Worm (Caenorhabditis elegans) whole organism, mixed stage, embryonic: ENCODE measurements around the gene nsph-4.3.
A peak's percentile ranks its signal among the peaks of the same experiment; 100 is the strongest.

Source experiments
- M03D4.4 ChIP-seq: sonication (generic microtip); optimal IDR thresholded peaks from 2 replicates; lab custom pipeline; 2017; ENCODE audit warnings: mild to moderate bottlenecking, missing genetic modification characterization, missing compliant biosample characterization
- bed-3 ChIP-seq: fragments of 200-800 bp; sonication (Bioruptor generic); optimal IDR thresholded peaks from 3 replicates; lab custom pipeline; 2018; ENCODE audit warnings: mild to moderate bottlenecking, missing genetic modification characterization, moderate library complexity, missing compliant biosample characterization
- blmp-1 ChIP-seq: fragments of 150-350 bp; optimal IDR thresholded peaks from 2 replicates; lab custom pipeline; 2014; ENCODE audit warnings: missing biosample characterization, missing genetic modification characterization
- ceh-39 ChIP-seq: fragments of 150-350 bp; optimal IDR thresholded peaks from 2 replicates; lab custom pipeline; 2014; ENCODE audit warnings: missing biosample characterization, missing genetic modification characterization
- ceh-43 ChIP-seq: fragments of 200-800 bp; sonication (Bioruptor generic); optimal IDR thresholded peaks from 2 replicates; lab custom pipeline; 2018; ENCODE audit warnings: mild to moderate bottlenecking, missing genetic modification characterization, moderate library complexity, missing compliant biosample characterization
- ceh-83 ChIP-seq: fragments of 200-800 bp; sonication (Bioruptor generic); optimal IDR thresholded peaks from 2 replicates; lab custom pipeline; 2018; ENCODE audit warnings: mild to moderate bottlenecking, missing genetic modification characterization, missing compliant biosample characterization
- ces-1 ChIP-seq: fragments of 150-350 bp; optimal IDR thresholded peaks from 2 replicates; lab custom pipeline; 2014; ENCODE audit warnings: missing biosample characterization, missing genetic modification reagents, missing genetic modification characterization
- cnd-1 ChIP-seq: fragments of 200-800 bp; sonication (Bioruptor generic); optimal IDR thresholded peaks from 2 replicates; lab custom pipeline; 2018; ENCODE audit warnings: mild to moderate bottlenecking, missing genetic modification characterization, missing compliant biosample characterization
- drap-1 ChIP-seq: fragments of 200-800 bp; sonication (Bioruptor generic); optimal IDR thresholded peaks from 3 replicates; lab custom pipeline; 2018; ENCODE audit warnings: mild to moderate bottlenecking, missing genetic modification characterization, missing compliant biosample characterization
- elt-1 ChIP-seq: sonication (generic microtip); optimal IDR thresholded peaks from 2 replicates; lab custom pipeline; 2017; ENCODE audit warnings: missing genetic modification characterization, mild to moderate bottlenecking, missing compliant biosample characterization, antibody characterized with exemption, moderate library complexity, borderline replicate concordance; ENCODE audit not compliant: insufficient read depth
- elt-3 ChIP-seq: fragments of 150-350 bp; optimal IDR thresholded peaks from 2 replicates; lab custom pipeline; 2014; ENCODE audit warnings: missing biosample characterization, missing genetic modification characterization
- flh-1 ChIP-seq: fragments of 200-800 bp; sonication (Bioruptor generic); optimal IDR thresholded peaks from 2 replicates; lab custom pipeline; 2018; ENCODE audit warnings: mild to moderate bottlenecking, missing genetic modification characterization, moderate library complexity, missing compliant biosample characterization
- ham-2 ChIP-seq: fragments of 200-800 bp; sonication (Bioruptor generic); optimal IDR thresholded peaks from 2 replicates; lab custom pipeline; 2018; ENCODE audit warnings: mild to moderate bottlenecking, missing genetic modification characterization, missing compliant biosample characterization
- hlh-1 ChIP-seq: fragments of 150-350 bp; optimal IDR thresholded peaks from 2 replicates; lab custom pipeline; 2014; ENCODE audit warnings: missing biosample characterization, missing genetic modification reagents, missing genetic modification characterization
- lin-13 ChIP-seq: fragments of 150-350 bp; optimal IDR thresholded peaks from 2 replicates; lab custom pipeline; 2014; ENCODE audit warnings: missing biosample characterization, missing genetic modification characterization
- lin-32 ChIP-seq: fragments of 200-800 bp; sonication (Bioruptor generic); optimal IDR thresholded peaks from 2 replicates; lab custom pipeline; 2018; ENCODE audit warnings: mild to moderate bottlenecking, missing genetic modification characterization, missing compliant biosample characterization
- lsy-2 ChIP-seq: fragments of 150-350 bp; optimal IDR thresholded peaks from 2 replicates; lab custom pipeline; 2014; ENCODE audit warnings: missing biosample characterization, missing genetic modification characterization
- mab-5 ChIP-seq: fragments of 150-350 bp; optimal IDR thresholded peaks from 2 replicates; lab custom pipeline; 2014; ENCODE audit warnings: missing biosample characterization, missing genetic modification characterization
- mep-1 ChIP-seq: fragments of 150-350 bp; optimal IDR thresholded peaks from 2 replicates; lab custom pipeline; 2017; ENCODE audit warnings: missing biosample characterization, missing genetic modification reagents, missing genetic modification characterization, inconsistent platforms
- mls-2 ChIP-seq: sonication (generic microtip); optimal IDR thresholded peaks from 2 replicates; lab custom pipeline; 2016; ENCODE audit warnings: mild to moderate bottlenecking, missing genetic modification characterization, moderate library complexity, missing compliant biosample characterization
- nhr-12 ChIP-seq: fragments of 150-350 bp; optimal IDR thresholded peaks from 2 replicates; lab custom pipeline; 2014; ENCODE audit warnings: missing biosample characterization, missing genetic modification characterization
- nhr-2 ChIP-seq: fragments of 150-350 bp; optimal IDR thresholded peaks from 2 replicates; lab custom pipeline; 2014; ENCODE audit warnings: missing biosample characterization, missing genetic modification characterization
- nhr-237 ChIP-seq: fragments of 150-350 bp; optimal IDR thresholded peaks from 2 replicates; lab custom pipeline; 2014; ENCODE audit warnings: missing biosample characterization, missing genetic modification characterization
- nhr-28 ChIP-seq: fragments of 150-350 bp; optimal IDR thresholded peaks from 2 replicates; lab custom pipeline; 2014; ENCODE audit warnings: missing biosample characterization, missing genetic modification characterization
- nhr-76 ChIP-seq: sonication (generic microtip); optimal IDR thresholded peaks from 2 replicates; lab custom pipeline; 2017; ENCODE audit warnings: missing biosample characterization, missing genetic modification characterization
- pha-4 ChIP-seq: fragments of 150-350 bp; optimal IDR thresholded peaks from 2 replicates; lab custom pipeline; 2018; ENCODE audit warnings: missing biosample characterization, missing genetic modification reagents, missing genetic modification characterization
- sem-2 ChIP-seq: fragments of 200-800 bp; sonication (Bioruptor generic); optimal IDR thresholded peaks from 2 replicates; lab custom pipeline; 2018; ENCODE audit warnings: mild to moderate bottlenecking, missing genetic modification characterization, missing compliant biosample characterization
- snpc-4 ChIP-seq: fragments of 150-350 bp; optimal IDR thresholded peaks from 2 replicates; lab custom pipeline; 2014; ENCODE audit warnings: missing biosample characterization, missing genetic modification characterization
- sptf-1 ChIP-seq: sonication (generic microtip); optimal IDR thresholded peaks from 2 replicates; lab custom pipeline; 2017; ENCODE audit warnings: mild to moderate bottlenecking, missing genetic modification characterization, moderate library complexity, missing compliant biosample characterization
- tbx-8 ChIP-seq: fragments of 200-800 bp; sonication (Bioruptor generic); optimal IDR thresholded peaks from 2 replicates; lab custom pipeline; 2018; ENCODE audit warnings: mild to moderate bottlenecking, missing genetic modification characterization, moderate library complexity, missing compliant biosample characterization
- unc-120 ChIP-seq: sonication (generic microtip); optimal IDR thresholded peaks from 2 replicates; lab custom pipeline; 2017; ENCODE audit warnings: missing genetic modification characterization, missing compliant biosample characterization; ENCODE audit not compliant: poor library complexity, severe bottlenecking
- unc-39 ChIP-seq: fragments of 150-350 bp; optimal IDR thresholded peaks from 2 replicates; lab custom pipeline; 2014; ENCODE audit warnings: missing biosample characterization, missing genetic modification characterization
- unc-62 ChIP-seq: fragments of 150-350 bp; optimal IDR thresholded peaks from 2 replicates; lab custom pipeline; 2014; ENCODE audit warnings: missing biosample characterization, missing genetic modification reagents, missing genetic modification characterization
- zip-8 ChIP-seq: fragments of 150-350 bp; optimal IDR thresholded peaks from 2 replicates; lab custom pipeline; 2014; ENCODE audit warnings: missing biosample characterization, missing genetic modification characterization
- ztf-11 ChIP-seq: fragments of 150-350 bp; optimal IDR thresholded peaks from 2 replicates; lab custom pipeline; 2014; ENCODE audit warnings: missing biosample characterization, missing genetic modification characterization

nsph-4.3 gene

ce11 chrIII:7570083-7570695 lies 38.9 kb downstream of the nsph-4.3 start, which contains the start of gene R13A5.7:
Gene R13A5.7 (minus strand): TSS chrIII:7570133.
- no peak for TF ChIP-seq mab-5 (tag; lab: Kevin White, UChicago)
- peak; percentile 75 for TF ChIP-seq drap-1 (GFP tag; lab: Kevin White, UChicago)
- TF ChIP-seq ceh-39 (tag; lab: Kevin White, UChicago), result peak; percentile 19
- TF ChIP-seq cnd-1, result peak; percentile 3
- no peak for TF ChIP-seq zip-8 (tag; lab: Kevin White, UChicago)
- peak; percentile 67 for TF ChIP-seq sptf-1 (tag; lab: Kevin White, UChicago)
- TF ChIP-seq sem-2 (GFP tag; lab: Kevin White, UChicago), result no peak
- peak; percentile 81 for TF ChIP-seq ham-2
- no peak for TF ChIP-seq nhr-76 (tag; lab: Kevin White, UChicago)
- no peak for TF ChIP-seq unc-39 (tag; lab: Kevin White, UChicago)
- no peak for TF ChIP-seq M03D4.4 (tag; lab: Kevin White, UChicago)
- no peak for TF ChIP-seq lin-32 (GFP tag; lab: Kevin White, UChicago)
- TF ChIP-seq ceh-43 (GFP tag; lab: Kevin White, UChicago), result no peak
- no peak for TF ChIP-seq ztf-11 (tag; lab: Kevin White, UChicago)
- TF ChIP-seq unc-62 (GFP tag; lab: Kevin White, UChicago), result peak; percentile 84
- no peak for TF ChIP-seq bed-3
- peak; percentile 17 for TF ChIP-seq tbx-8
- no peak for TF ChIP-seq nhr-12 (tag; lab: Kevin White, UChicago)
- peak; percentile 13 for TF ChIP-seq pha-4 (tag; lab: Kevin White, UChicago)
- TF ChIP-seq ceh-83, result no peak
- TF ChIP-seq elt-3 (tag; lab: Kevin White, UChicago), result no peak
- no peak for TF ChIP-seq snpc-4 (tag; lab: Kevin White, UChicago)
- TF ChIP-seq blmp-1 (tag; lab: Kevin White, UChicago), result no peak
- TF ChIP-seq lsy-2 (tag; lab: Kevin White, UChicago), result no peak
- TF ChIP-seq lin-13 (tag; lab: Kevin White, UChicago), result no peak
- TF ChIP-seq nhr-237 (tag; lab: Kevin White, UChicago), result peak; percentile 2
- TF ChIP-seq mep-1 (tag; lab: Kevin White, UChicago), result peak; percentile 37
- peak; percentile 76 for TF ChIP-seq ces-1 (GFP tag; lab: Kevin White, UChicago)
- peak; percentile 46 for TF ChIP-seq nhr-2 (tag; lab: Kevin White, UChicago)
- no peak for TF ChIP-seq elt-1 (tag; lab: Kevin White, UChicago)
- no peak for TF ChIP-seq flh-1 (GFP tag; lab: Kevin White, UChicago)
- no peak for TF ChIP-seq nhr-28 (tag; lab: Kevin White, UChicago)
- peak; percentile 92 for TF ChIP-seq unc-120 (tag; lab: Kevin White, UChicago)
- peak; percentile 62 for TF ChIP-seq mls-2 (tag; lab: Kevin White, UChicago)
- peak; percentile 27 for TF ChIP-seq hlh-1

- TF ChIP-seq blmp-1 (tag; lab: Kevin White, UChicago) (no peak), elt-3 (tag; lab: Kevin White, UChicago) (no peak), ces-1 (GFP tag; lab: Kevin White, UChicago) (no peak), unc-62 (GFP tag; lab: Kevin White, UChicago) (no peak)
Measured at ce11 chrIII:7566098-7566497, 43.0 kb downstream of the nsph-4.3 start, which contains the start of gene ttr-32. Gene ttr-32 (plus strand): TSS chrIII:7566411.

ce11 chrIII:7565247-7565646 lies 43.8 kb downstream of the nsph-4.3 start, which contains the start of gene ttr-8:
Gene ttr-8 (minus strand): TSS chrIII:7565347.
- TF ChIP-seq M03D4.4 (tag; lab: Kevin White, UChicago) (no peak), mls-2 (tag; lab: Kevin White, UChicago) (no peak)

- no peak for TF ChIP-seq hlh-1
- no peak for TF ChIP-seq nhr-2 (tag; lab: Kevin White, UChicago)
- no peak for TF ChIP-seq ham-2
- no peak for TF ChIP-seq nhr-12 (tag; lab: Kevin White, UChicago)
- TF ChIP-seq lin-32 (GFP tag; lab: Kevin White, UChicago), result no peak
- no peak for TF ChIP-seq ceh-83
- TF ChIP-seq mab-5 (tag; lab: Kevin White, UChicago), result no peak
- no peak for TF ChIP-seq elt-1 (tag; lab: Kevin White, UChicago)
- no peak for TF ChIP-seq mls-2 (tag; lab: Kevin White, UChicago)
- TF ChIP-seq ces-1 (GFP tag; lab: Kevin White, UChicago), result no peak
Measured at ce11 chrIII:7561872-7562271, 47.2 kb downstream of the nsph-4.3 start, which contains the start of gene lgc-12. Gene lgc-12 (plus strand): TSS chrIII:7562172.
